Fruit fly (Drosophila melanogaster) S2 (cell line): ENCODE measurements around the gene Ugt35C1.

Source experiments
- CG8478 ChIP-seq: fragments of >200 bp; optimal IDR thresholded peaks from 2 replicates; lab custom pipeline; 2018
- CTCF ChIP-seq, 2 experiments: fragments of >200 bp; optimal IDR thresholded peaks; 2 replicates each; lab custom pipeline; 2018

- TF ChIP-seq CG8478 (lab: Kevin White, UChicago): no peak
- no peak for TF ChIP-seq CTCF (optimal IDR thresholded peaks at IDR 0.05; lab: Kevin White, UChicago)
These were observed 44.5 kb upstream of the Ugt35C1 start, which contains the start of gene Ugt35A1 for dm6 chr3R:11172460-11173168.
